Worm (Caenorhabditis elegans) whole organism, early embryonic: ENCODE results near the gene F16G10.10.

Experiments used
- B0310.2 ChIP-seq: sonication (generic microtip); optimal IDR thresholded peaks from 2 replicates; lab custom pipeline; 2016; ENCODE audit warnings: mild to moderate bottlenecking, missing genetic modification characterization, missing compliant biosample characterization
- aly-1 ChIP-seq: sonication (generic microtip); optimal IDR thresholded peaks from 2 replicates; lab custom pipeline; 2016; ENCODE audit warnings: missing genetic modification characterization, missing compliant biosample characterization
- ama-1 ChIP-seq: fragments of 150-350 bp; optimal IDR thresholded peaks from 2 replicates; lab custom pipeline; 2014
- ceh-36 ChIP-seq: sonication (generic microtip); optimal IDR thresholded peaks from 2 replicates; lab custom pipeline; 2016; ENCODE audit warnings: missing genetic modification characterization, inconsistent platforms, missing compliant biosample characterization
- ets-7 ChIP-seq: sonication (generic microtip); optimal IDR thresholded peaks from 2 replicates; lab custom pipeline; 2016; ENCODE audit warnings: missing genotype, missing genetic modification characterization, missing compliant biosample characterization
- flt-1 ChIP-seq: fragments of 200-800 bp; sonication (Bioruptor generic); IDR thresholded peaks from 2 replicates; pipeline ENCODE4 v1.3.6; 2022; ENCODE audit warnings: missing genetic modification characterization, missing compliant biosample characterization
- hmbx-1 ChIP-seq: sonication (generic microtip); optimal IDR thresholded peaks from 2 replicates; lab custom pipeline; 2016; ENCODE audit warnings: mild to moderate bottlenecking, missing genetic modification characterization, missing compliant biosample characterization
- scrt-1 ChIP-seq: fragments of 200-800 bp; sonication (Bioruptor generic); IDR thresholded peaks from 2 replicates; pipeline ENCODE4 v1.3.6; 2022; ENCODE audit warnings: missing genetic modification characterization, missing compliant biosample characterization
- tbx-11 ChIP-seq: fragments of 200-800 bp; sonication (Bioruptor generic); IDR thresholded peaks from 2 replicates; pipeline ENCODE4 v1.3.6; 2022; ENCODE audit warnings: missing genetic modification characterization, missing compliant biosample characterization

- TF ChIP-seq ama-1 (no peak), B0310.2 (tag; lab: Kevin White, UChicago) (no peak), aly-1 (tag; lab: Kevin White, UChicago) (no peak), ets-7 (tag; lab: Kevin White, UChicago) (no peak), scrt-1 (no peak), hmbx-1 (tag; lab: Kevin White, UChicago) (no peak), flt-1 (GFP tag; lab: Robert Waterston, UW) (no peak), ceh-36 (tag; lab: Kevin White, UChicago) (no peak), tbx-11 (GFP tag; lab: Robert Waterston, UW) (no peak)
Measured at ce11 chrII:2354476-2354875, 36.3 kb downstream of the F16G10.10 start, which contains the start of gene F43C11.2.
